Worm (Caenorhabditis elegans): ENCODE measurements around the gene F41H10.12.

ce11 chrIV:5369414-5369813 is 15.7 kb upstream of the F41H10.12 start, which contains the start of gene F41H10.3:
- TF ChIP-seq nhr-11 (tag; optimal IDR thresholded peaks at IDR 0.05) = no peak
- no peak for TF ChIP-seq elt-3 (tag; optimal IDR thresholded peaks at IDR 0.05)
- TF ChIP-seq ama-1 (optimal IDR thresholded peaks at IDR 0.05) = no peak
- no peak for TF ChIP-seq pqm-1 (tag; optimal IDR thresholded peaks at IDR 0.05)
- TF ChIP-seq fos-1 (tag; optimal IDR thresholded peaks at IDR 0.05) = no peak
- TF ChIP-seq lin-39 (tag; optimal IDR thresholded peaks at IDR 0.05) = no peak
- TF ChIP-seq daf-12 (tag; optimal IDR thresholded peaks at IDR 0.05) = no peak

All from whole organism, L3 larva.